Worm (Caenorhabditis elegans) whole organism, L3 larva: ENCODE data around the gene lgc-53.

Source experiments
- ZK546.5 ChIP-seq: sonication (generic microtip); optimal IDR thresholded peaks from 2 replicates; lab custom pipeline; 2017; ENCODE audit warnings: missing biosample characterization, missing genetic modification characterization
- aly-2 ChIP-seq: fragments of 150-350 bp; optimal IDR thresholded peaks from 2 replicates; lab custom pipeline; 2014; ENCODE audit warnings: missing biosample characterization, missing genetic modification characterization
- ama-1 ChIP-seq: fragments of 150-350 bp; optimal IDR thresholded peaks from 2 replicates; lab custom pipeline; 2018
- ceh-16 ChIP-seq: sonication (generic microtip); optimal IDR thresholded peaks from 2 replicates; lab custom pipeline; 2017; ENCODE audit warnings: missing biosample characterization, missing genetic modification characterization
- ceh-28 ChIP-seq: fragments of 150-350 bp; optimal IDR thresholded peaks from 2 replicates; lab custom pipeline; 2014; ENCODE audit warnings: missing biosample characterization, missing genetic modification reagents, missing genetic modification characterization
- ceh-82 ChIP-seq: fragments of 150-350 bp; optimal IDR thresholded peaks from 2 replicates; lab custom pipeline; 2014; ENCODE audit warnings: missing biosample characterization, missing genetic modification characterization
- ceh-9 ChIP-seq: sonication (generic microtip); optimal IDR thresholded peaks from 2 replicates; lab custom pipeline; 2018; ENCODE audit warnings: missing biosample characterization, missing genetic modification characterization
- daf-12 ChIP-seq: fragments of 150-350 bp; optimal IDR thresholded peaks from 2 replicates; lab custom pipeline; 2014; ENCODE audit warnings: missing biosample characterization, missing genetic modification reagents, missing genetic modification characterization
- egl-27 ChIP-seq: sonication (generic microtip); optimal IDR thresholded peaks from 4 replicates; lab custom pipeline; 2017; ENCODE audit warnings: missing biosample characterization, missing genetic modification reagents, missing genetic modification characterization
- egl-5 ChIP-seq: fragments of 150-350 bp; optimal IDR thresholded peaks from 2 replicates; lab custom pipeline; 2017; ENCODE audit warnings: missing biosample characterization, missing genetic modification reagents, missing genetic modification characterization, inconsistent platforms
- elt-1 ChIP-seq: fragments of 150-350 bp; optimal IDR thresholded peaks from 2 replicates; lab custom pipeline; 2014; ENCODE audit warnings: missing biosample characterization, missing genetic modification characterization
- elt-2 ChIP-seq: sonication (generic microtip); optimal IDR thresholded peaks from 2 replicates; lab custom pipeline; 2016; ENCODE audit warnings: missing genetic modification reagents, mild to moderate bottlenecking, missing genetic modification characterization, missing compliant biosample characterization
- eor-1 ChIP-seq, 2 experiments: fragments of 150-350 bp; optimal IDR thresholded peaks; 2 replicates each; lab custom pipeline; 2014 to 2018; ENCODE audit warnings: missing biosample characterization in 2 of 2, missing genetic modification characterization in 2 of 2
- fkh-10 ChIP-seq: sonication (generic microtip); optimal IDR thresholded peaks from 2 replicates; lab custom pipeline; 2017; ENCODE audit warnings: missing biosample characterization, missing genetic modification reagents, missing genetic modification characterization
- hmg-11 ChIP-seq: sonication (generic microtip); optimal IDR thresholded peaks from 2 replicates; lab custom pipeline; 2016; ENCODE audit warnings: missing genetic modification characterization, missing compliant biosample characterization
- jun-1 ChIP-seq: fragments of 150-350 bp; optimal IDR thresholded peaks from 2 replicates; lab custom pipeline; 2014; ENCODE audit warnings: missing biosample characterization, missing genetic modification reagents, missing genetic modification characterization
- lin-15B ChIP-seq: fragments of 150-350 bp; optimal IDR thresholded peaks from 2 replicates; lab custom pipeline; 2014; ENCODE audit warnings: missing biosample characterization, missing genetic modification characterization
- lin-39 ChIP-seq: fragments of 150-350 bp; optimal IDR thresholded peaks from 2 replicates; lab custom pipeline; 2018; ENCODE audit warnings: missing biosample characterization, missing genetic modification reagents, missing genetic modification characterization
- lsy-12 ChIP-seq: sonication (generic microtip); optimal IDR thresholded peaks from 2 replicates; lab custom pipeline; 2016; ENCODE audit warnings: mild to moderate bottlenecking, missing genetic modification characterization, missing compliant biosample characterization
- mdl-1 ChIP-seq: fragments of 150-350 bp; optimal IDR thresholded peaks from 2 replicates; lab custom pipeline; 2014; ENCODE audit warnings: missing biosample characterization, missing genetic modification characterization
- nfya-1 ChIP-seq: sonication (generic microtip); optimal IDR thresholded peaks from 2 replicates; lab custom pipeline; 2017; ENCODE audit warnings: missing genetic modification characterization, mild to moderate bottlenecking, missing compliant biosample characterization, antibody characterized with exemption, moderate library complexity; ENCODE audit not compliant: insufficient read depth
- nhr-11 ChIP-seq: fragments of 150-350 bp; optimal IDR thresholded peaks from 2 replicates; lab custom pipeline; 2014; ENCODE audit warnings: missing biosample characterization, missing genetic modification characterization
- nhr-12 ChIP-seq: fragments of 150-350 bp; optimal IDR thresholded peaks from 2 replicates; lab custom pipeline; 2014; ENCODE audit warnings: missing biosample characterization, missing genetic modification characterization
- nhr-28 ChIP-seq: fragments of 150-350 bp; optimal IDR thresholded peaks from 2 replicates; lab custom pipeline; 2014; ENCODE audit warnings: missing biosample characterization, missing genetic modification characterization
- nhr-43 ChIP-seq: sonication (generic microtip); optimal IDR thresholded peaks from 2 replicates; lab custom pipeline; 2016; ENCODE audit warnings: mild to moderate bottlenecking, missing genetic modification characterization, missing compliant biosample characterization; ENCODE audit not compliant: poor library complexity, severe bottlenecking
- nhr-67 ChIP-seq: fragments of 150-350 bp; optimal IDR thresholded peaks from 2 replicates; lab custom pipeline; 2014; ENCODE audit warnings: missing biosample characterization, missing genetic modification characterization
- nhr-76 ChIP-seq: fragments of 150-350 bp; sonication (generic microtip); optimal IDR thresholded peaks from 5 replicates; lab custom pipeline; 2014; ENCODE audit warnings: missing biosample characterization, missing genetic modification characterization
- nhr-77 ChIP-seq: fragments of 150-350 bp; optimal IDR thresholded peaks from 2 replicates; lab custom pipeline; 2014; ENCODE audit warnings: missing biosample characterization, missing genetic modification characterization
- sea-2 ChIP-seq: fragments of 150-350 bp; sonication (generic microtip); optimal IDR thresholded peaks from 4 replicates; lab custom pipeline; 2014; ENCODE audit warnings: missing biosample characterization, missing genetic modification reagents, missing genetic modification characterization
- snpc-4 ChIP-seq: fragments of 150-350 bp; optimal IDR thresholded peaks from 2 replicates; lab custom pipeline; 2014; ENCODE audit warnings: missing biosample characterization, missing genetic modification characterization
- tbx-2 ChIP-seq: sonication (generic microtip); optimal IDR thresholded peaks from 2 replicates; lab custom pipeline; 2016; ENCODE audit warnings: mild to moderate bottlenecking, missing genetic modification characterization, missing compliant biosample characterization
- unc-39 ChIP-seq: sonication (generic microtip); optimal IDR thresholded peaks from 4 replicates; lab custom pipeline; 2017; ENCODE audit warnings: missing biosample characterization, missing genetic modification characterization
- unc-62 ChIP-seq: fragments of 150-350 bp; sonication (generic microtip); optimal IDR thresholded peaks from 4 replicates; lab custom pipeline; 2014; ENCODE audit warnings: missing biosample characterization, missing genetic modification reagents, missing genetic modification characterization
- zag-1 ChIP-seq: fragments of 150-350 bp; optimal IDR thresholded peaks from 2 replicates; lab custom pipeline; 2014; ENCODE audit warnings: missing biosample characterization, missing genetic modification characterization
- ztf-4 ChIP-seq: fragments of 150-350 bp; optimal IDR thresholded peaks from 2 replicates; lab custom pipeline; 2014; ENCODE audit warnings: missing biosample characterization, missing genetic modification characterization

The lgc-53 gene

DNA sequence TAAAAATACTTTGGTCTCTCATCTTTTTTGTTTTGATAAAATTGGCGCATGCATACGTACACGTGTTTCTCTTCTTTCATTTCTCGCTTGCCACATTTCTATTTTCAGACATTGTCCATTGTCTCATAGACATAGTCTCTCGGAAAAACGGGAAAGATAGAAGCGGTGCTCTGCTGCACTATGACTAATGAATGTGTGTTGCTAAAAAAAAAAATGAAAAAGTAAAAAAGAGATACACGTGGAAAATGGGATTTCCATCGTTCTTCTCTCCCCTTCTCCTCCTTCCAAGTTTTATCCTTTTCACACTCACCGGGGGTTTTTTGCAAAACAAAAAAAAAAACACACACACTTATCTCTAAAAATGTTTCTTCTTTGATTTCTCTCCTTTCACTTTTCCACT, 23.5 kb downstream of the lgc-53 start:
- TF ChIP-seq unc-39 (tag; lab: Kevin White, UChicago): no peak
- no peak for TF ChIP-seq zag-1
- no peak for TF ChIP-seq ama-1
- no peak for TF ChIP-seq ceh-16 (tag; lab: Kevin White, UChicago)
- no peak for TF ChIP-seq mdl-1
- no peak for TF ChIP-seq elt-2 (tag; lab: Kevin White, UChicago)
- TF ChIP-seq nhr-28 (tag; lab: Kevin White, UChicago): no peak
- no peak for TF ChIP-seq tbx-2 (tag; lab: Kevin White, UChicago)
- no peak for TF ChIP-seq fkh-10 (GFP tag; lab: Kevin White, UChicago)
- no peak for TF ChIP-seq ceh-82 (tag; lab: Kevin White, UChicago)
- no peak for TF ChIP-seq unc-62 (GFP tag; lab: Kevin White, UChicago)
- no peak for TF ChIP-seq lsy-12
- TF ChIP-seq egl-27: no peak
- TF ChIP-seq sea-2: no peak
- no peak for TF ChIP-seq ceh-9 (tag; lab: Kevin White, UChicago)

DNA sequence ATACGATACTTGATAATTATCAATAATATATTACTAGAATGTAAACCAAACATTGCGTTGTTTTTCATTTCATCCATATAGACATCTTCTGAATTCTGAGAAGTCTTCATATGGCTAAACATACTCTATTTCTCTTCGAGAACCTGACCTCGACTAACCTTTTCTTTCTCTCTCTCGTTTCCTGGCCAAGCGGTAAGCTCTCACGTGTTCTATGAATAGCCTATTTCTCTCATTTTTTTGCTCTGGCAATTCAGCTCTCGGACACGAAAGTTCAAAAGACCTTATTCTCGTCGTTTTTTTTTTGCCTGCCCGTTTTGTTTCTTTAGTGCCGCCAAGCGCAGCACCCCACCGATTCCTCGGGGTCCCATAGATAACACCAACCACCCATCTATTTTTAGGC, 26.0 kb downstream of the lgc-53 start:
- peak; percentile 56 for TF ChIP-seq lin-39 (tag; lab: Kevin White, UChicago)
- TF ChIP-seq jun-1 (tag; lab: Kevin White, UChicago): no peak
- TF ChIP-seq nfya-1 (tag; lab: Kevin White, UChicago): peak; percentile 17

ce11 chrX:16744940-16745339, 33.5 kb downstream of the lgc-53 start, which contains the start of gene C10E2.2:
TSS of gene C10E2.2 (plus strand) at chrX:16745240.
- TF ChIP-seq eor-1 (tag; optimal IDR thresholded peaks at IDR 0.05; lab: Kevin White, UChicago): no peak
- no peak for TF ChIP-seq tbx-2 (tag; lab: Kevin White, UChicago)
- no peak for TF ChIP-seq snpc-4 (tag; lab: Kevin White, UChicago)
- TF ChIP-seq egl-5 (tag; lab: Kevin White, UChicago): no peak
- TF ChIP-seq ama-1: no peak
- no peak for TF ChIP-seq ceh-28
- TF ChIP-seq nhr-11 (tag; lab: Kevin White, UChicago): no peak
- TF ChIP-seq, all 47 proteins: peak for 0

ce11 chrX:16752196-16752595, 40.7 kb downstream of the lgc-53 start:
- no peak for TF ChIP-seq nhr-11 (tag; lab: Kevin White, UChicago)
- TF ChIP-seq nhr-76 (tag; lab: Kevin White, UChicago): no peak
- TF ChIP-seq fkh-10 (GFP tag; lab: Kevin White, UChicago): no peak
- TF ChIP-seq egl-27: no peak
- TF ChIP-seq tbx-2 (tag; lab: Kevin White, UChicago): no peak
- no peak for TF ChIP-seq ceh-9 (tag; lab: Kevin White, UChicago)
- no peak for TF ChIP-seq ceh-28
- no peak for TF ChIP-seq unc-62 (GFP tag; lab: Kevin White, UChicago)
- TF ChIP-seq nhr-28 (tag; lab: Kevin White, UChicago): no peak
- no peak for TF ChIP-seq elt-1 (tag; lab: Kevin White, UChicago)
- TF ChIP-seq ztf-4 (tag; lab: Kevin White, UChicago): no peak
- no peak for TF ChIP-seq hmg-11 (tag; lab: Kevin White, UChicago)
- no peak for TF ChIP-seq eor-1 (tag; optimal IDR thresholded peaks at IDR 0.05; lab: Kevin White, UChicago)
- no peak for TF ChIP-seq nhr-12 (tag; lab: Kevin White, UChicago)
- TF ChIP-seq ZK546.5 (tag; lab: Kevin White, UChicago): no peak
- no peak for TF ChIP-seq jun-1 (tag; lab: Kevin White, UChicago)
- no peak for TF ChIP-seq unc-39 (tag; lab: Kevin White, UChicago)

- TF ChIP-seq ceh-82 (tag; lab: Kevin White, UChicago) (no peak), unc-39 (tag; lab: Kevin White, UChicago) (no peak), elt-2 (tag; lab: Kevin White, UChicago) (no peak), hmg-11 (tag; lab: Kevin White, UChicago) (no peak), aly-2 (tag; lab: Kevin White, UChicago) (no peak), ceh-16 (tag; lab: Kevin White, UChicago) (no peak), nhr-28 (tag; lab: Kevin White, UChicago) (no peak), daf-12 (tag; lab: Kevin White, UChicago) (no peak), ZK546.5 (tag; lab: Kevin White, UChicago) (no peak), nhr-12 (tag; lab: Kevin White, UChicago) (no peak), lin-15B (tag; lab: Kevin White, UChicago) (no peak), nfya-1 (tag; lab: Kevin White, UChicago) (no peak), tbx-2 (tag; lab: Kevin White, UChicago) (no peak), fkh-10 (GFP tag; lab: Kevin White, UChicago) (no peak), eor-1 (tag; optimal IDR thresholded peaks at IDR 0.05; lab: Kevin White, UChicago) (no peak), nhr-43 (no peak), nhr-77 (tag; lab: Kevin White, UChicago) (no peak), elt-1 (tag; lab: Kevin White, UChicago) (no peak), nhr-67 (tag; lab: Kevin White, UChicago) (no peak)
Observed at ce11 chrX:16754474-16754873, 43.0 kb downstream of the lgc-53 start, which contains the start of gene C10E2.5. TSS of gene C10E2.5 (minus strand) at chrX:16754574.
